Worm (Caenorhabditis elegans) whole organism, L4 larva: Measurements from ENCODE around the gene T02C12.5.

ENCODE experiments used
- attf-4 ChIP-seq: sonication (generic microtip); optimal IDR thresholded peaks from 3 replicates; lab custom pipeline; 2017; ENCODE audit warnings: missing biosample characterization, missing genetic modification characterization
- ceh-28 ChIP-seq: fragments of 150-350 bp; optimal IDR thresholded peaks from 2 replicates; lab custom pipeline; 2014; ENCODE audit warnings: missing biosample characterization, missing genetic modification reagents, missing genetic modification characterization
- ces-1 ChIP-seq: fragments of 150-350 bp; sonication (generic microtip); optimal IDR thresholded peaks from 4 replicates; lab custom pipeline; 2014; ENCODE audit warnings: missing biosample characterization, missing genetic modification reagents, missing genetic modification characterization
- ctbp-1 ChIP-seq: fragments of 200-800 bp; sonication (Bioruptor generic); IDR thresholded peaks from 2 replicates; pipeline ENCODE4 v1.3.6; 2022; ENCODE audit warnings: missing genetic modification reagents, missing genetic modification characterization, missing compliant biosample characterization
- daf-12 ChIP-seq: fragments of 150-350 bp; optimal IDR thresholded peaks from 2 replicates; lab custom pipeline; 2014; ENCODE audit warnings: missing biosample characterization, missing genetic modification reagents, missing genetic modification characterization
- daf-8 ChIP-seq: fragments of 200-800 bp; sonication (Bioruptor generic); IDR thresholded peaks from 2 replicates; pipeline ENCODE4 v1.3.6; 2022; ENCODE audit warnings: missing genetic modification characterization, missing compliant biosample characterization
- dmd-6 ChIP-seq: fragments of 200-800 bp; sonication (Bioruptor generic); IDR thresholded peaks from 2 replicates; pipeline ENCODE4 v1.3.6; 2022; ENCODE audit warnings: missing genetic modification reagents, missing genetic modification characterization, missing compliant biosample characterization
- dmd-8 ChIP-seq: fragments of 200-800 bp; sonication (Bioruptor generic); IDR thresholded peaks from 2 replicates; pipeline ENCODE4 v1.3.6; 2022; ENCODE audit warnings: missing genetic modification characterization, missing compliant biosample characterization
- dpl-1 ChIP-seq: fragments of 150-350 bp; optimal IDR thresholded peaks from 2 replicates; lab custom pipeline; 2014; ENCODE audit warnings: missing biosample characterization, missing genetic modification reagents, missing genetic modification characterization
- dve-1 ChIP-seq: sonication (generic microtip); optimal IDR thresholded peaks from 2 replicates; lab custom pipeline; 2017; ENCODE audit warnings: antibody characterized with exemption, mild to moderate bottlenecking, missing genetic modification characterization, missing compliant biosample characterization; ENCODE audit not compliant: insufficient read depth
- egl-43 ChIP-seq: fragments of 200-800 bp; sonication (Bioruptor generic); IDR thresholded peaks from 2 replicates; pipeline ENCODE4 v1.3.6; 2022; ENCODE audit warnings: missing genetic modification reagents, missing genetic modification characterization, missing compliant biosample characterization
- fkh-10 ChIP-seq: fragments of 150-350 bp; optimal IDR thresholded peaks from 2 replicates; lab custom pipeline; 2014; ENCODE audit warnings: missing biosample characterization, missing genetic modification reagents, missing genetic modification characterization
- hlh-11 ChIP-seq: fragments of 200-800 bp; sonication (Bioruptor generic); optimal IDR thresholded peaks from 2 replicates; lab custom pipeline; 2018; ENCODE audit warnings: mild to moderate bottlenecking, missing genetic modification characterization, missing compliant biosample characterization
- hlh-30 ChIP-seq: sonication (generic microtip); optimal IDR thresholded peaks from 2 replicates; lab custom pipeline; 2017; ENCODE audit warnings: antibody characterized with exemption, mild to moderate bottlenecking, missing genetic modification characterization, missing compliant biosample characterization; ENCODE audit not compliant: insufficient read depth
- hmg-1.1 ChIP-seq: fragments of 200-800 bp; sonication (Bioruptor generic); IDR thresholded peaks from 2 replicates; pipeline ENCODE4 v1.3.6; 2022; ENCODE audit warnings: missing genetic modification reagents, missing genetic modification characterization, missing compliant biosample characterization
- lin-1 ChIP-seq: fragments of 200-800 bp; sonication (Bioruptor generic); IDR thresholded peaks from 2 replicates; pipeline ENCODE4 v1.3.6; 2022; ENCODE audit warnings: missing genetic modification reagents, missing genetic modification characterization, missing compliant biosample characterization
- lin-13 ChIP-seq: fragments of 150-350 bp; optimal IDR thresholded peaks from 2 replicates; lab custom pipeline; 2014; ENCODE audit warnings: missing biosample characterization, missing genetic modification reagents, missing genetic modification characterization
- lin-15B ChIP-seq: fragments of 150-350 bp; sonication (generic microtip); optimal IDR thresholded peaks from 3 replicates; lab custom pipeline; 2014; ENCODE audit warnings: missing biosample characterization, missing genetic modification characterization
- lsy-2 ChIP-seq, 2 experiments: fragments of 150-350 bp in 1 of 2; sonication (generic microtip) in 1 of 2; optimal IDR thresholded peaks; 2 replicates each; lab custom pipeline; 2014 to 2017; ENCODE audit warnings: missing biosample characterization in 2 of 2, missing genetic modification characterization in 2 of 2
- mdl-1 ChIP-seq, 2 experiments: fragments of 150-350 bp in 1 of 2; sonication (generic microtip) in 1 of 2; optimal IDR thresholded peaks; 2 replicates each; lab custom pipeline; 2014 to 2017; ENCODE audit warnings: missing biosample characterization in 2 of 2, missing genetic modification characterization in 2 of 2
- mep-1 ChIP-seq: fragments of 150-350 bp; sonication (generic microtip); optimal IDR thresholded peaks from 3 replicates; lab custom pipeline; 2014; ENCODE audit warnings: missing biosample characterization, missing genetic modification characterization
- mes-2 ChIP-seq: sonication (generic microtip); optimal IDR thresholded peaks from 2 replicates; lab custom pipeline; 2016; ENCODE audit warnings: missing genotype, mild to moderate bottlenecking, missing genetic modification characterization, missing compliant biosample characterization; ENCODE audit not compliant: poor library complexity, severe bottlenecking
- nhr-11 ChIP-seq: fragments of 150-350 bp; optimal IDR thresholded peaks from 2 replicates; lab custom pipeline; 2014; ENCODE audit warnings: missing biosample characterization, missing genetic modification characterization
- nhr-28 ChIP-seq: fragments of 150-350 bp; optimal IDR thresholded peaks from 2 replicates; lab custom pipeline; 2014; ENCODE audit warnings: missing biosample characterization, missing genetic modification characterization
- pqm-1 ChIP-seq: sonication (generic microtip); optimal IDR thresholded peaks from 2 replicates; lab custom pipeline; 2017; ENCODE audit warnings: missing biosample characterization, missing genetic modification characterization
- rbr-2 ChIP-seq: sonication (generic microtip); optimal IDR thresholded peaks from 2 replicates; lab custom pipeline; 2016; ENCODE audit warnings: missing genotype, missing genetic modification characterization, missing compliant biosample characterization
- set-16 ChIP-seq: fragments of 200-800 bp; sonication (Bioruptor generic); IDR thresholded peaks from 2 replicates; pipeline ENCODE4 v1.3.6; 2022; ENCODE audit warnings: missing genetic modification reagents, missing genetic modification characterization, missing compliant biosample characterization
- unc-62 ChIP-seq, 3 experiments: fragments of 150-350 bp in 1 of 3; sonication (generic microtip); optimal IDR thresholded peaks in 2 of 3; peaks in 1 of 3; 1 replicate in 1 of 3; 2 replicates in 2 of 3; lab custom pipeline; 2014 to 2017; ENCODE audit warnings: missing biosample characterization in 3 of 3, missing genetic modification characterization in 3 of 3, missing genetic modification reagents in 3 of 3, missing genotype in 1 of 3
- vab-7 ChIP-seq: fragments of 200-800 bp; sonication (Bioruptor generic); IDR thresholded peaks from 2 replicates; pipeline ENCODE4 v1.3.6; 2022; ENCODE audit warnings: missing genetic modification reagents, missing genetic modification characterization, missing compliant biosample characterization
- zag-1 ChIP-seq: fragments of 150-350 bp; optimal IDR thresholded peaks from 2 replicates; lab custom pipeline; 2014; ENCODE audit warnings: missing biosample characterization, missing genetic modification characterization
- ztf-7 ChIP-seq: fragments of 150-350 bp; optimal IDR thresholded peaks from 2 replicates; lab custom pipeline; 2014; ENCODE audit warnings: missing biosample characterization, missing genetic modification characterization

T02C12.5 gene

ce11 chrIII:4010168-4010567, 17.8 kb downstream of the T02C12.5 start:
- peak; percentile 40 for TF ChIP-seq mes-2 (tag; lab: Kevin White, UChicago)
- TF ChIP-seq dpl-1 (GFP tag; lab: Kevin White, UChicago), result no peak
- TF ChIP-seq dve-1 (tag; lab: Kevin White, UChicago), result no peak
- TF ChIP-seq pqm-1, result no peak
- peak; percentile 1 for TF ChIP-seq nhr-28 (tag; lab: Kevin White, UChicago)
- no peak for TF ChIP-seq dmd-6
- TF ChIP-seq daf-12, result no peak
- peak; percentile 33; the same call in 1 of the 2 replicates for TF ChIP-seq egl-43 (GFP tag; lab: Robert Waterston, UW)
- no peak for TF ChIP-seq daf-8 (GFP tag; lab: Robert Waterston, UW)
- TF ChIP-seq ces-1 (GFP tag; lab: Kevin White, UChicago), result no peak
- TF ChIP-seq hmg-1.1 (GFP tag; lab: Robert Waterston, UW), result 0 out of 2 replicates have a peak, but pooled peaks have one; percentile 8
- 0 out of 2 replicates have a peak, but pooled peaks have one; percentile 17 for TF ChIP-seq vab-7
- TF ChIP-seq lin-13 (GFP tag; lab: Kevin White, UChicago), result no peak
- no peak for TF ChIP-seq ztf-7 (tag; lab: Kevin White, UChicago)
- TF ChIP-seq set-16 (GFP tag; lab: Robert Waterston, UW), result peak; percentile 40
- TF ChIP-seq hlh-11, result peak; percentile 46
- TF ChIP-seq unc-62 (GFP tag; optimal IDR thresholded peaks at IDR 0.05 in 1 of 2; lab: Kevin White, UChicago), result peak in 1 of 2 experiments; percentile 98
- no peak for TF ChIP-seq unc-62 (tag; optimal IDR thresholded peaks at IDR 0.05; lab: Kevin White, UChicago)
- TF ChIP-seq ceh-28 (tag; lab: Kevin White, UChicago), result no peak

ce11 chrIII:4009181-4009580, 18.8 kb downstream of the T02C12.5 start:
- peak in 1 of 2 experiments; percentile 61 for TF ChIP-seq unc-62 (GFP tag; optimal IDR thresholded peaks at IDR 0.05 in 1 of 2; lab: Kevin White, UChicago)
- no peak for TF ChIP-seq unc-62 (tag; optimal IDR thresholded peaks at IDR 0.05; lab: Kevin White, UChicago)
- TF ChIP-seq lsy-2 (tag; optimal IDR thresholded peaks at IDR 0.05; lab: Kevin White, UChicago), result no peak

- TF ChIP-seq lin-1 (GFP tag; lab: Robert Waterston, UW), result no peak
- TF ChIP-seq unc-62 (GFP tag; optimal IDR thresholded peaks at IDR 0.05 in 1 of 2; lab: Kevin White, UChicago), result peak in 1 of 2 experiments; percentile 2
- TF ChIP-seq unc-62 (tag; optimal IDR thresholded peaks at IDR 0.05; lab: Kevin White, UChicago), result no peak
These were observed 20.9 kb downstream of the T02C12.5 start for ce11 chrIII:4007017-4007416.

DNA sequence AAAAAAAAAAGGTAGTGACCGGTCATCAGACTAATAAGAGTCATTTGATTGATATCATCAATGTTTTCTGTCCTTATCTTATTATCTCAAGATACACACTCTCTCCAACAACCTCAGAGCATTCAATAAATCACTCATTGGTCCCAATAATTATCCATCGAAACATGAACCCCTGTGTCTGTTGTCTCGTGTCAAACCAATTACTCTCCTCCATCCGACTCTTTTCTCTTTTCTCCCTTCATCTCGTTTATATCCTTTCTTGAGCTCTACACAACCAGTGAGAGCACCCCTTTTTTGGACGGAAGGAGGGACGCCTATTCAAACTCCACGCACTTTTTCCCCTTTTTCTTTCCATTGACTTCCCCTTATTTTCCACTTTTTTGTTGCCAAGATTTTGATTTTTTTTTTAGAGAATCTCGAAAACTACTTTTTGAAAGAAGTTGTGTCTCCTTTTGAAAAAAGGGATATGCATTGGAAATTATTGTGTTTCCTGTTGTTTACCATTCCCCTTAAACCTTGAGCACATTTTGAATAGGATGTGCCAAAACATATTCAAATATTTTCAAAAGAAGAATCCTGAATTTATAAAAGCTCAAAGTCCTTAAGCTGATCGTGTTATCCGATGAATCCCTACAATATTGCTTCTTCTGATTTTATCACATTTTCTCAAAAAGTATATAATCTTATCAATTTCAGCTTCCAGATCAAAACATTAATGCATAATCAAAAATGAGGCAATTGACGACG, 22.3 kb downstream of the T02C12.5 start, which contains the start of gene pxd-1:
pxd-1 (plus strand) TSS at position 697 of the 747 bp plus-strand sequence.
- TF ChIP-seq mep-1 (tag; lab: Kevin White, UChicago), result peak; percentile 20
- no peak for TF ChIP-seq lin-15B (tag; lab: Kevin White, UChicago)
- no peak for TF ChIP-seq dmd-8
- TF ChIP-seq attf-4 (tag; lab: Kevin White, UChicago), result no peak
- peak; percentile 45; the same call in 1 of the 2 replicates for TF ChIP-seq ctbp-1 (GFP tag; lab: Robert Waterston, UW)
- TF ChIP-seq rbr-2, result peak; percentile 25
- peak; percentile 75 for TF ChIP-seq fkh-10 (GFP tag; lab: Kevin White, UChicago)
- peak; percentile 52 for TF ChIP-seq nhr-11
- TF ChIP-seq mdl-1 (tag; optimal IDR thresholded peaks at IDR 0.05; lab: Kevin White, UChicago), result peak in 1 of 2 experiments; percentile 25
- peak; percentile 54 for TF ChIP-seq hlh-30
- TF ChIP-seq dmd-6, result 0 out of 2 replicates have a peak, but pooled peaks have one; percentile 23
- TF ChIP-seq hlh-11, result peak; percentile 27
- TF ChIP-seq zag-1 (tag; lab: Kevin White, UChicago), result no peak
